Worm (Caenorhabditis elegans): ENCODE measurements around the gene R01H2.4.
A peak's percentile ranks its signal among the peaks of the same experiment; 100 is the strongest.

Gene R01H2.4

DNA sequence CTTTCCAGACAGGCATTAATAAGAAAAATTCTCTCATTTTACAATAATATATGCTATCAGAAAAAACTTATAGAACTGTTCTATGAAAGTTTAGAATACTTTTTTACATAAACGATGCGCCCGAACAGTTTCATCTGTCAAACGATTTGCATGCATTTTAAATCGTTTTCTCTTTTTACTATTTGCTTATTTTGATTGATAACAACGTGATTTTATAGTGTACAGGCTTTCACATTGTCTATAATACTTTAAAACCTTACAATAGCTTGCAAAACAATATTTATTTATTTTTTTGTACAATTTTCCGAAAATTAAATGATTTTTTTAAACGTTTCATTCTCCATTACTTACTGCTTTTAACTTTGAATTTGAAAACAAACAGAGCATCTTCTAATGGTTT lies 18.4 kb downstream of the R01H2.4 start, which contains the start of gene R01H2.7:
Gene R01H2.7, minus strand, starts transcription at position 101 of the 400 bp plus-strand sequence.
- TF ChIP-seq ztf-23 (GFP tag; IDR thresholded peaks at IDR 0.05) (no peak), T22C8.4 (GFP tag; IDR thresholded peaks at IDR 0.05) (no peak), ztf-29 (GFP tag; IDR thresholded peaks at IDR 0.05) (no peak), tab-1 (GFP tag; IDR thresholded peaks at IDR 0.05) (no peak), med-1 (GFP tag; optimal IDR thresholded peaks at IDR 0.05; ENCODE audit: insufficient read depth) (no peak), ref-1 (GFP tag; conservative IDR thresholded peaks at IDR 0.05) (no peak), cog-1 (tag; optimal IDR thresholded peaks at IDR 0.05) (no peak), flt-1 (GFP tag; IDR thresholded peaks at IDR 0.05) (no peak), klf-2 (GFP tag; conservative IDR thresholded peaks at IDR 0.05) (no peak)

DNA sequence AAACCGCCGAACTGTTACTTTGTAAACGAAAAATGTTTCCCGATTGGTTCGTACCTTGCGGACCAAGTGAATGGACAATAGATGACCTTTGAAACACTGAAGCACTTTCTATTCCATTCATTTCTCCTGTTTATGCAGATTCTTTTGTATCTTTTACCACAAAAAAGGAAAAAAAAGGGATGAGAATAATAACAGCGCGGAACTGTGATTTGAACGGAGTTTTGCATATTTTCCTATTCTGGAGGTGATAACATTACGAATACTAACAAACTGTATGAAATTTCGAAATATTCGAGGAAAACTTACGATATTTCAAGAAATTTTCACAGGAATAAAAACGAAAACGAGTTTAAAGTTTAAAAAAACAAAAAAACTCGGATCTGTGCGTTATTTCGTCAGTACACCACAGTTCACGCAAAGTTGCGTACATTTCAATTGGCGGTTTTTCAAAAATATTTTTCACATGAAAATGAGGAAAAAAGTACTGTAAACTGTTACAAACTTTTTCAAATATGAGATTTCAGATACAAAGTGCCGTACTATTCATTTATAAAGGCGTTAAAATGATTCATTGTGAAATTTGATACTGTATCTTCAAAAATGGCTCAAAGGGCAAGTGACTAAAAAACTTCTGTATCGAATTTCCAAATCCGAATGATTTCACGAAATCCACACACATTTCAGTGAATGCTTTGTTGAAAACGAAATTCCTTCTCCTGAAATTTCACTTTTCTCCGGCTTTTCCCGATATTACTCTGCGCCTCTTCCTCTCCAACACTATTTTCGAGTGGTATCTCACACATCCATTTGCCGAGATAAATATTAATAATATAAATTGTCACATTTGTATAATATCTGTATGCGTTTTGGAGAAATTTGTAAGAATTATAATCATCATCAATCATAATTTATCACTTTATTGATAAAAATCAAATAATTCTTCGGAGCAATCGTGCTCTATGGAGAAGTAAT lies 29.5 kb downstream of the R01H2.4 start:
- TF ChIP-seq med-1 (GFP tag; optimal IDR thresholded peaks at IDR 0.05; ENCODE audit: insufficient read depth): no peak
- no peak for TF ChIP-seq klf-2 (GFP tag; conservative IDR thresholded peaks at IDR 0.05)
- no peak for TF ChIP-seq ref-1 (GFP tag; conservative IDR thresholded peaks at IDR 0.05)
- no peak for TF ChIP-seq T22C8.4 (GFP tag; IDR thresholded peaks at IDR 0.05)
- no peak for TF ChIP-seq cog-1 (tag; optimal IDR thresholded peaks at IDR 0.05)
- TF ChIP-seq ztf-23 (GFP tag; IDR thresholded peaks at IDR 0.05): no peak
- TF ChIP-seq ztf-29 (GFP tag; IDR thresholded peaks at IDR 0.05): no peak
- TF ChIP-seq tab-1 (GFP tag; IDR thresholded peaks at IDR 0.05): no peak
- TF ChIP-seq flt-1 (GFP tag; IDR thresholded peaks at IDR 0.05): no peak

DNA sequence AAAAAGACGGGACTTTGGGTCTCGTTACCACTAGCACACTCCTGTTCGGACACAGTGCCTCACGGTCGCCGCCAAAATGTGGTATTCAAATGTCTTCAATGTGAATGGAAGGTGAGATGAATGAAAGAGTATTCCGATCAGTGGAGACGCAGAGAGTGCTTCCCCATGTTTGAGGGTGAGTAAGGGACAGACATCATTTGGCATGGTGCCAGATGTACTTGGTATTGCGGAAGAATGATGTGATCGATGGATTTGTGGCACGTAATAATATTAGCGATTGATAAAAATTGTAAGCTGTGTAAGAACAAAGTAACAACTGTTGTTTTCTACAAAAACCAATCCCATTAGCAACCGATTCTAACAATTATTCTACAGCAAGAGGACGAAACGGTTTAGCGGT lies 32.0 kb downstream of the R01H2.4 start:
- no peak for TF ChIP-seq flt-1 (GFP tag; IDR thresholded peaks at IDR 0.05)
- no peak for TF ChIP-seq cog-1 (tag; optimal IDR thresholded peaks at IDR 0.05)
- TF ChIP-seq ztf-23 (GFP tag; IDR thresholded peaks at IDR 0.05): no peak
- TF ChIP-seq tab-1 (GFP tag; IDR thresholded peaks at IDR 0.05): no peak
- TF ChIP-seq med-1 (GFP tag; optimal IDR thresholded peaks at IDR 0.05; ENCODE audit: insufficient read depth): no peak
- TF ChIP-seq klf-2 (GFP tag; conservative IDR thresholded peaks at IDR 0.05): no peak
- TF ChIP-seq T22C8.4 (GFP tag; IDR thresholded peaks at IDR 0.05): no peak
- no peak for TF ChIP-seq ref-1 (GFP tag; conservative IDR thresholded peaks at IDR 0.05)
- TF ChIP-seq ztf-29 (GFP tag; IDR thresholded peaks at IDR 0.05): no peak

DNA sequence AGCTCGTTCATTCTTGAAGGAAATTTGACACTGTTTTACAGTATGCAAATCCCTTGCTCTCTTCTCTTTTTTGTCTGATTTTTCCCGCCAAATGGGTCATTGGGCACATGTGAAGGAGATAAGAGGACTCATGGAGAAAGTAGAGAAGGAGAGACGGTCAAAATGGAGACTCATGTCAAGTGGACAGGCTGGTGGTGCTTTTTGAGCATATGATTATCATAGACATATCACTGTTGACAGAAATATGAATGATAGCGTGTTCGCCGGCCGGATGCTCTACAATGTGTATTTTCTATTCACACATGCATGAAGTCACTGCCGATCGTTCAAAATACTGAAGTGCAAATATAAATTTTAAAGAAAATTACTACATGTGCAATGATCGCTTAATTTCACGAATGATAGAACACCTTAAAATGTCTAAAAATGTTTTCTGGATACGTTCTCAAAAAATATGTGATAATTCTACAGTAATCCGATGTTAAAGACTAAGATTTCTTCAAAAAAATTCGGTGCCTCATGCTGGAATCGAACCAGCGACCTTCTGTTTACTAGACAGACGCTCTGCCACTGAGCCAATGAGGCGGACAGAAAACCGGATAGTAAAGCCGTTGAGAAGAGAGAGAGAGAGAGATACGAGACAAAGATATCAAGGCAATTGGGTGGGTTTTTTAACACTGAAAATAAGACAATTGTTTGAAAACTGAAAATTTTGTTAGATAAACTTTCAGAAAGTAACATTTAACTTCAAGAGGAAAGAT lies 33.9 kb downstream of the R01H2.4 start:
- TF ChIP-seq ref-1 (GFP tag; conservative IDR thresholded peaks at IDR 0.05) (0 out of 2 replicates have a peak, but pooled peaks have one; percentile 31), ztf-23 (GFP tag; IDR thresholded peaks at IDR 0.05) (0 out of 2 replicates have a peak, but pooled peaks have one; percentile 11), T22C8.4 (GFP tag; IDR thresholded peaks at IDR 0.05) (peak; percentile 55; the same call in 1 of the 2 replicates), tab-1 (GFP tag; IDR thresholded peaks at IDR 0.05) (peak; percentile 76; the same call in 1 of the 2 replicates), klf-2 (GFP tag; conservative IDR thresholded peaks at IDR 0.05) (no peak), cog-1 (tag; optimal IDR thresholded peaks at IDR 0.05) (no peak), ztf-29 (GFP tag; IDR thresholded peaks at IDR 0.05) (peak; percentile 38; the same call in 1 of the 2 replicates), flt-1 (GFP tag; IDR thresholded peaks at IDR 0.05) (peak; percentile 80), med-1 (GFP tag; optimal IDR thresholded peaks at IDR 0.05; ENCODE audit: insufficient read depth) (no peak)

DNA sequence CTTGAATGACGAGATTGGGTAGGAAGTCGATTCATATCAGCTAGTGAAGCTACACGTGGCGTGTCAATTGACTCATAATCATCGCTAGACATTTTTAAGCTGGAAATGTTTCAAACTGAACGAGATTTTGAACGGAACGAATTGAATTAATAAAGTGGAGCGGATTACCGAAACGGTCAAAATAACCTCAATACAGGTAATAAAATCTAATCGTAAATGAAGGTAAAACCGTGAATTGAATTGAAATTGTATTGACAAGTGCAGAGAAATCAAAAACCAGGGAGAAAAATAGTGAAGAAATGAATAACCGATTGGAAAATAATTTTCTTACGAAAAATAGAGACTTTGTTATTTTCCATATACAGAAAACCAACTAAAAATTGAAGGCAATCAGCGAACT lies 35.0 kb downstream of the R01H2.4 start, which contains the start of gene cyk-1:
Gene cyk-1, minus strand, starts transcription at position 101 of the 400 bp plus-strand sequence.
- no peak for TF ChIP-seq klf-2 (GFP tag; conservative IDR thresholded peaks at IDR 0.05)
- TF ChIP-seq T22C8.4 (GFP tag; IDR thresholded peaks at IDR 0.05): no peak
- TF ChIP-seq ztf-23 (GFP tag; IDR thresholded peaks at IDR 0.05): no peak
- TF ChIP-seq ref-1 (GFP tag; conservative IDR thresholded peaks at IDR 0.05): no peak
- no peak for TF ChIP-seq tab-1 (GFP tag; IDR thresholded peaks at IDR 0.05)
- TF ChIP-seq cog-1 (tag; optimal IDR thresholded peaks at IDR 0.05): no peak
- TF ChIP-seq flt-1 (GFP tag; IDR thresholded peaks at IDR 0.05): no peak
- TF ChIP-seq med-1 (GFP tag; optimal IDR thresholded peaks at IDR 0.05; ENCODE audit: insufficient read depth): no peak
- TF ChIP-seq ztf-29 (GFP tag; IDR thresholded peaks at IDR 0.05): no peak

DNA sequence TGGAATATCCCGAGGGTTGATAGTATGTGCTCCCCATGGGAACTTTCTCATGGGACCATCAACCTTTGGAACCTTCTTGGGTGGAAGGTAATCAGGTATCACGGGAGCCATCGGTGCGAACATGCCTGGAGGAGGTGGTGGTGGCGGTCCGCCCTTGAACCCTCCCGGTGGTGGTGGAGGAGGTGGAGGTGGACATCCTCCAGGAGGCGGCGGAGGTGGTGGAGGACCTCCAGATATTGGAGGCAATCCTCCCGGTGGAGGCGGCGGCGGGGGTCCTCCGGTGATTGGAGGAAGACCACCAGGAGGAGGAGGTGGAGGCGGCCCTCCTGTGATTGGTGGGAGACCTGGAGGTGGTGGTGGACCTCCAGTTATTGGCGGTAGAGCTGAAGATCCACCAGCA lies 38.2 kb downstream of the R01H2.4 start:
- TF ChIP-seq ref-1 (GFP tag; conservative IDR thresholded peaks at IDR 0.05): no peak
- no peak; the same call in 1 of the 2 replicates for TF ChIP-seq flt-1 (GFP tag; IDR thresholded peaks at IDR 0.05)
- TF ChIP-seq klf-2 (GFP tag; conservative IDR thresholded peaks at IDR 0.05): no peak
- TF ChIP-seq ztf-23 (GFP tag; IDR thresholded peaks at IDR 0.05): no peak
- no peak for TF ChIP-seq cog-1 (tag; optimal IDR thresholded peaks at IDR 0.05)
- no peak for TF ChIP-seq T22C8.4 (GFP tag; IDR thresholded peaks at IDR 0.05)
- no peak for TF ChIP-seq tab-1 (GFP tag; IDR thresholded peaks at IDR 0.05)
- TF ChIP-seq med-1 (GFP tag; optimal IDR thresholded peaks at IDR 0.05; ENCODE audit: insufficient read depth): no peak
- TF ChIP-seq ztf-29 (GFP tag; IDR thresholded peaks at IDR 0.05): no peak

DNA sequence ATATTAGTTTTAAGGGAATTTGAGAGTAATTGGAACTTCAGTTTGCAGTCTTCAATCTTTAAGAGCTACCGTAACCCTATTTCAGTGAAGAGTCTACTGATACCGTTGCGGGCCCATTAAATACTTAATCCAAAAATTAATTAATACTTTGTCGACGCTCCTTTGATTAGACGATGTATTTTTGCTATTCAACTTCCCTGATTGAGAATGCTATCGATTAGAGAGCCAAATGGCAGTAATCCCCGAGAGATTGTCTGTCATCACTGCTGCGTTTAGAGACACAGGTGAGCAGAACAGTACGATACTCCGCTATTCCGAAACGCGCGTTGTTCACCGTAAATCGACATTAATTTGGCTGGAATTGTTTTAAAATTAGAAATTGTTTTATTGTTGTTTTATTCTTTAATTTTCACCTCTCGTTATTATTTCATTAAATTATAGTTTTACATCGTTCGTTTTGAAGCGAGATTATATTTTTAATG lies 42.9 kb downstream of the R01H2.4 start, which contains the start of gene rfl-1:
Gene rfl-1, plus strand, starts transcription at position 51 of the 482 bp plus-strand sequence.
- TF ChIP-seq T22C8.4 (GFP tag; IDR thresholded peaks at IDR 0.05) (no peak), med-1 (GFP tag; optimal IDR thresholded peaks at IDR 0.05; ENCODE audit: insufficient read depth) (no peak)

DNA sequence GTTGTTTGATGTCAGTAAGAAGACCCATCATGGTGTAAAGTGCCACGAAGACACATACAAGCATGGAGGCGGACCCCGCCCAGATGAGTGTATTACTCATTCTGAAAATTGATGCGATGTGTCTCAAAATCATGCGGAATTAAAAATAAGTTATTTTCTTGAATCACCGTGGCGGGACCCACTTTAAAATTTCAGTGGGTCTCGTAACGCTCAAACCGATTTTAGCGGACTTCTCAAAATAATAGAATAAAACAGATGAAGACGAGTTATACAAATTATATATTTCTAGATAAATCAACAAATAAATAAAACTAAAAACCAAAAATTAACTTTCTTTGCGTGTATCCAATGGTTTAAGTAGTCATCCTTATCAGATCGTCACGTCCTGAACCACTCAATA lies 43.6 kb downstream of the R01H2.4 start, which contains the start of gene col-8:
Gene col-8, minus strand, starts transcription at position 101 of the 400 bp plus-strand sequence.
- no peak for TF ChIP-seq ztf-23 (GFP tag; IDR thresholded peaks at IDR 0.05)
- TF ChIP-seq flt-1 (GFP tag; IDR thresholded peaks at IDR 0.05): no peak
- no peak for TF ChIP-seq ztf-29 (GFP tag; IDR thresholded peaks at IDR 0.05)
- TF ChIP-seq tab-1 (GFP tag; IDR thresholded peaks at IDR 0.05): no peak
- TF ChIP-seq cog-1 (tag; optimal IDR thresholded peaks at IDR 0.05): no peak
- TF ChIP-seq klf-2 (GFP tag; conservative IDR thresholded peaks at IDR 0.05): no peak

All from whole organism, midembryonic.